Fruit fly (Drosophila melanogaster) whole organism, prepupa: ENCODE measurements around the gene Sf3b2.

Source experiments
- CG11902 ChIP-seq: fragments of 200-800 bp; sonication (Bioruptor generic); optimal IDR thresholded peaks from 3 replicates; lab custom pipeline; 2016; ENCODE audit warnings: missing biosample characterization, missing genetic modification characterization
- CG31627 ChIP-seq: fragments of 200-800 bp; sonication (Bioruptor generic); optimal IDR thresholded peaks from 3 replicates; lab custom pipeline; 2016; ENCODE audit warnings: missing biosample characterization, missing genetic modification characterization
- CG8119 ChIP-seq: fragments of 200-800 bp; sonication (Bioruptor generic); IDR thresholded peaks from 3 replicates; pipeline ENCODE4 v1.3.6; 2022; ENCODE audit warnings: missing biosample characterization, missing genetic modification characterization
- CG8632 ChIP-seq: fragments of 200-800 bp; sonication (Bioruptor generic); optimal IDR thresholded peaks from 3 replicates; lab custom pipeline; 2016; ENCODE audit warnings: missing biosample characterization, missing genetic modification characterization
- Eip75B ChIP-seq: fragments of 200-800 bp; sonication (Bioruptor generic); optimal IDR thresholded peaks from 3 replicates; lab custom pipeline; 2016; ENCODE audit warnings: missing biosample characterization, missing genetic modification characterization
- Eip78C ChIP-seq: fragments of 200-800 bp; sonication (Bioruptor generic); peaks from one replicate; lab custom pipeline; 2016; ENCODE audit warnings: missing biosample characterization, missing genetic modification characterization
- Sox102F ChIP-seq: fragments of 200-800 bp; sonication (Bioruptor generic); optimal IDR thresholded peaks from 2 replicates; lab custom pipeline; 2016; ENCODE audit warnings: missing biosample characterization, mild to moderate bottlenecking, missing genetic modification characterization

- no peak for TF ChIP-seq CG8632
- TF ChIP-seq Eip78C (GFP tag; lab: Kevin White, UChicago): peak; percentile 41
- no peak for TF ChIP-seq CG31627 (GFP tag; lab: Kevin White, UChicago)
- TF ChIP-seq CG11902 (GFP tag; lab: Kevin White, UChicago): no peak
- no peak for TF ChIP-seq Eip75B (GFP tag; lab: Kevin White, UChicago)
- TF ChIP-seq Sox102F (GFP tag; lab: Kevin White, UChicago): no peak
- TF ChIP-seq CG8119 (GFP tag; lab: Robert Waterston, UW): no peak
These were observed 29.9 kb downstream of the Sf3b2 start, which contains the start of gene Ccdc85 for dm6 chr2L:2999113-2999512.
